Worm (Caenorhabditis elegans): Measurements from ENCODE around the gene H23L24.4.

DNA sequence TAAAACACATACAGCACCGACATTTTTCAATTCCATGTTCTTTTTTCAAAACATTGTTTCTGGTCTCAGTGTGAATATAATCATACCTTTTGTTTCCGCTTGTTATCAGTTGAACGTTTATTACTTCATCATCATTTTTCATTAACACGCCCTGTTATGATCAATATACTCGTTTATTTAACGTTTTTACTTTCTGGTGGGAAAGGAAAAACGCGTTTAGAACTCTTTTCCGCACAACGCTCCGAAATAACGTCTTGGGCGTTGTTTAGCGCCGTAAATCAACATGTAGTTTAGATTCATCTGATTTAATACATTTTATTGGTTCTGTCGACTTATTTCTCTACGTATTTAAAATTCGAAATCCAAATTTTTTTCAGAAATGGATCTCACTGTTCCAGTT, 19.9 kb upstream of the H23L24.4 start, which contains the start of gene pgm-3:
- no peak for TF ChIP-seq flt-1 (GFP tag; IDR thresholded peaks at IDR 0.05)
- TF ChIP-seq cog-1 (tag; optimal IDR thresholded peaks at IDR 0.05), result no peak
- TF ChIP-seq T22C8.4 (GFP tag; IDR thresholded peaks at IDR 0.05), result no peak
- TF ChIP-seq med-1 (GFP tag; optimal IDR thresholded peaks at IDR 0.05; ENCODE audit: insufficient read depth), result no peak
- TF ChIP-seq ref-1 (GFP tag; conservative IDR thresholded peaks at IDR 0.05), result no peak
- TF ChIP-seq klf-2 (GFP tag; conservative IDR thresholded peaks at IDR 0.05), result no peak
- TF ChIP-seq ztf-29 (GFP tag; IDR thresholded peaks at IDR 0.05), result no peak
